Worm (Caenorhabditis elegans) whole organism, L4/young adult: ENCODE results near the gene F44F4.15.
"Not testable (repeated sequence)": the region's sequence is repeated elsewhere in the genome, so short reads cannot be mapped to it uniquely, and the experiment has no call there.

Source experiments
- W03F9.2 ChIP-seq: fragments of 150-350 bp; optimal IDR thresholded peaks from 2 replicates; lab custom pipeline; 2014; ENCODE audit warnings: missing biosample characterization, missing genetic modification characterization
- him-1 ChIP-seq: sonication (generic microtip); optimal IDR thresholded peaks from 2 replicates; lab custom pipeline; 2016; ENCODE audit warnings: missing genotype, missing genetic modification reagents, missing genetic modification characterization, missing compliant biosample characterization

DNA sequence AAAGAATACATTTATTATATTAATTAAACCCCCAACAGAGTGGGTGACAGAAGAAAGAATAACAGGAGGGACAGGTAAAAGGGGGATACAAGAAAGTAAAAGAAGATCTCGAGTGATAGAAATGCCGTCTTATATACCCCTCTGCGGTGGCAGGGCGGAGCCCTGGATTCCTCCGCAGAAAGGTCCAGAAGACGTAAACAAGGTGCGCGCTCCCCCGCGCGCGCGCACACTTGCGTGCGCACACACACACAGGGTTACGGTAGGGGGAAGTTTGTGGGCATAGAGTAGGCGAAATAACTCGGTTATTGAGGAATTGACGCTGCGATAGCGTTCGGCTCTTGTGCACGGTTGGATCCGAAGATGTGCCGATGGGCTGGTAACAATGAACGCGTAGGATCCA is 27.5 kb downstream of the F44F4.15 start, which contains the start of gene R03D7.15:
- not testable (repeated sequence) for TF ChIP-seq W03F9.2, him-1 (tag; lab: Kevin White, UChicago)
